Worm (Caenorhabditis elegans) whole organism, early embryonic: ENCODE data around the gene W03D2.9.

ENCODE experiments used
- B0310.2 ChIP-seq: sonication (generic microtip); optimal IDR thresholded peaks from 2 replicates; lab custom pipeline; 2016; ENCODE audit warnings: mild to moderate bottlenecking, missing genetic modification characterization, missing compliant biosample characterization
- F13C5.2 ChIP-seq: sonication (generic microtip); optimal IDR thresholded peaks from 2 replicates; lab custom pipeline; 2017; ENCODE audit warnings: mild to moderate bottlenecking, missing genetic modification characterization, inconsistent platforms, missing compliant biosample characterization
- aly-1 ChIP-seq: sonication (generic microtip); optimal IDR thresholded peaks from 2 replicates; lab custom pipeline; 2016; ENCODE audit warnings: missing genetic modification characterization, missing compliant biosample characterization
- ama-1 ChIP-seq: fragments of 150-350 bp; optimal IDR thresholded peaks from 2 replicates; lab custom pipeline; 2014
- ceh-13 ChIP-seq: fragments of 200-800 bp; sonication (Bioruptor generic); optimal IDR thresholded peaks from 2 replicates; lab custom pipeline; 2018; ENCODE audit warnings: mild to moderate bottlenecking, missing genetic modification characterization, missing compliant biosample characterization
- ceh-36 ChIP-seq: sonication (generic microtip); optimal IDR thresholded peaks from 2 replicates; lab custom pipeline; 2016; ENCODE audit warnings: missing genetic modification characterization, inconsistent platforms, missing compliant biosample characterization
- ets-7 ChIP-seq: sonication (generic microtip); optimal IDR thresholded peaks from 2 replicates; lab custom pipeline; 2016; ENCODE audit warnings: missing genotype, missing genetic modification characterization, missing compliant biosample characterization
- flt-1 ChIP-seq: fragments of 200-800 bp; sonication (Bioruptor generic); IDR thresholded peaks from 2 replicates; pipeline ENCODE4 v1.3.6; 2022; ENCODE audit warnings: missing genetic modification characterization, missing compliant biosample characterization
- hmbx-1 ChIP-seq: sonication (generic microtip); optimal IDR thresholded peaks from 2 replicates; lab custom pipeline; 2016; ENCODE audit warnings: mild to moderate bottlenecking, missing genetic modification characterization, missing compliant biosample characterization
- hmg-4 ChIP-seq: fragments of 200-800 bp; sonication (Bioruptor generic); optimal IDR thresholded peaks from 2 replicates; lab custom pipeline; 2018; ENCODE audit warnings: mild to moderate bottlenecking, missing genetic modification characterization, missing compliant biosample characterization
- hnd-1 ChIP-seq: sonication (generic microtip); optimal IDR thresholded peaks from 2 replicates; lab custom pipeline; 2016; ENCODE audit warnings: missing genetic modification characterization, missing compliant biosample characterization
- pes-1 ChIP-seq: fragments of 200-800 bp; sonication (Bioruptor generic); IDR thresholded peaks from 2 replicates; pipeline ENCODE4 v1.3.6; 2022; ENCODE audit warnings: missing genetic modification reagents, missing genetic modification characterization, missing compliant biosample characterization
- scrt-1 ChIP-seq: fragments of 200-800 bp; sonication (Bioruptor generic); IDR thresholded peaks from 2 replicates; pipeline ENCODE4 v1.3.6; 2022; ENCODE audit warnings: missing genetic modification characterization, missing compliant biosample characterization
- sea-1 ChIP-seq: fragments of 200-800 bp; sonication (Bioruptor generic); conservative IDR thresholded peaks from 2 replicates; pipeline ENCODE4 v1.3.6; 2022; ENCODE audit warnings: missing genetic modification characterization, missing compliant biosample characterization
- tbx-11 ChIP-seq: fragments of 200-800 bp; sonication (Bioruptor generic); IDR thresholded peaks from 2 replicates; pipeline ENCODE4 v1.3.6; 2022; ENCODE audit warnings: missing genetic modification characterization, missing compliant biosample characterization
- tbx-37 ChIP-seq: fragments of 200-800 bp; sonication (Bioruptor generic); conservative IDR thresholded peaks from 2 replicates; pipeline ENCODE4 v1.3.6; 2022; ENCODE audit warnings: missing genetic modification reagents, missing genetic modification characterization, missing compliant biosample characterization
- tra-4 ChIP-seq: sonication (generic microtip); optimal IDR thresholded peaks from 2 replicates; lab custom pipeline; 2017; ENCODE audit warnings: missing genetic modification characterization, missing compliant biosample characterization

Gene W03D2.9

ce11 chrIV:4052274-4052673, 22.2 kb downstream of the W03D2.9 start:
- TF ChIP-seq ceh-36 (tag; lab: Kevin White, UChicago) (no peak), ama-1 (lab: Kevin White, UChicago) (no peak), hmbx-1 (tag; lab: Kevin White, UChicago) (no peak), flt-1 (GFP tag; lab: Robert Waterston, UW) (no peak), pes-1 (GFP tag; lab: Robert Waterston, UW) (no peak)

- TF ChIP-seq pes-1 (GFP tag; lab: Robert Waterston, UW): no peak
- no peak for TF ChIP-seq aly-1 (tag; lab: Kevin White, UChicago)
- TF ChIP-seq sea-1 (GFP tag; lab: Robert Waterston, UW): no peak
- no peak for TF ChIP-seq hmbx-1 (tag; lab: Kevin White, UChicago)
- TF ChIP-seq ceh-36 (tag; lab: Kevin White, UChicago): no peak
- no peak for TF ChIP-seq ets-7 (tag; lab: Kevin White, UChicago)
- no peak for TF ChIP-seq B0310.2 (tag; lab: Kevin White, UChicago)
- no peak for TF ChIP-seq tbx-37
- no peak for TF ChIP-seq scrt-1 (GFP tag; lab: Robert Waterston, UW)
- no peak for TF ChIP-seq ama-1 (lab: Kevin White, UChicago)
- TF ChIP-seq F13C5.2 (tag; lab: Kevin White, UChicago): no peak
- TF ChIP-seq flt-1 (GFP tag; lab: Robert Waterston, UW): no peak
- no peak for TF ChIP-seq hmg-4 (GFP tag; lab: Kevin White, UChicago)
- TF ChIP-seq hnd-1 (tag; lab: Kevin White, UChicago): no peak
- no peak for TF ChIP-seq tbx-11 (GFP tag; lab: Robert Waterston, UW)
- TF ChIP-seq tra-4 (tag; lab: Kevin White, UChicago): no peak
- no peak for TF ChIP-seq ceh-13
Measured at ce11 chrIV:4051539-4051938, 23.0 kb downstream of the W03D2.9 start, which contains the start of gene wrt-5. Gene wrt-5 (minus strand): TSS chrIV:4051639.

ce11 chrIV:4049398-4049998, 25.0 kb downstream of the W03D2.9 start, which contains the start of gene pcn-1:
Gene pcn-1 (minus strand): TSS chrIV:4049448.
- TF ChIP-seq hnd-1 (tag; lab: Kevin White, UChicago): no peak
- TF ChIP-seq flt-1 (GFP tag; lab: Robert Waterston, UW): no peak
- TF ChIP-seq scrt-1 (GFP tag; lab: Robert Waterston, UW): no peak
- TF ChIP-seq sea-1 (GFP tag; lab: Robert Waterston, UW): no peak
- TF ChIP-seq ets-7 (tag; lab: Kevin White, UChicago): no peak
- TF ChIP-seq pes-1 (GFP tag; lab: Robert Waterston, UW): 0 out of 2 replicates have a peak, but pooled peaks have one; percentile 14
- TF ChIP-seq hmg-4 (GFP tag; lab: Kevin White, UChicago): peak; percentile 29
- peak; percentile 49 for TF ChIP-seq F13C5.2 (tag; lab: Kevin White, UChicago)
- TF ChIP-seq ceh-13: no peak

- TF ChIP-seq hnd-1 (tag; lab: Kevin White, UChicago): no peak
- no peak for TF ChIP-seq aly-1 (tag; lab: Kevin White, UChicago)
- TF ChIP-seq ets-7 (tag; lab: Kevin White, UChicago): no peak
- no peak for TF ChIP-seq tra-4 (tag; lab: Kevin White, UChicago)
- no peak for TF ChIP-seq tbx-11 (GFP tag; lab: Robert Waterston, UW)
- TF ChIP-seq B0310.2 (tag; lab: Kevin White, UChicago): no peak
Measured at ce11 chrIV:4047628-4048027, 26.9 kb downstream of the W03D2.9 start.

ce11 chrIV:4042274-4042673, 32.2 kb downstream of the W03D2.9 start, which contains the start of gene cdc-73:
Gene cdc-73 (plus strand): TSS chrIV:4042575.
- TF ChIP-seq tbx-37: peak; percentile 65; the same call in 1 of the 2 replicates
- no peak for TF ChIP-seq F13C5.2 (tag; lab: Kevin White, UChicago)

ce11 chrIV:4041006-4041405, 33.5 kb downstream of the W03D2.9 start:
- TF ChIP-seq sea-1 (GFP tag; lab: Robert Waterston, UW) (no peak), flt-1 (GFP tag; lab: Robert Waterston, UW) (no peak), ceh-36 (tag; lab: Kevin White, UChicago) (no peak), hnd-1 (tag; lab: Kevin White, UChicago) (no peak), scrt-1 (GFP tag; lab: Robert Waterston, UW) (peak; percentile 29; the same call in 1 of the 2 replicates), tra-4 (tag; lab: Kevin White, UChicago) (no peak), aly-1 (tag; lab: Kevin White, UChicago) (no peak), hmg-4 (GFP tag; lab: Kevin White, UChicago) (no peak), hmbx-1 (tag; lab: Kevin White, UChicago) (no peak)

ce11 chrIV:4039984-4040383, 34.5 kb downstream of the W03D2.9 start, which contains the start of gene F35F11.2:
Gene F35F11.2 (plus strand): TSS chrIV:4040284.
- TF ChIP-seq ama-1 (lab: Kevin White, UChicago) (no peak), hmbx-1 (tag; lab: Kevin White, UChicago) (no peak), sea-1 (GFP tag; lab: Robert Waterston, UW) (no peak), ets-7 (tag; lab: Kevin White, UChicago) (no peak), tra-4 (tag; lab: Kevin White, UChicago) (no peak), B0310.2 (tag; lab: Kevin White, UChicago) (no peak)

ce11 chrIV:4034883-4035282, 39.6 kb downstream of the W03D2.9 start, which contains the start of gene hlh-30:
Gene hlh-30 (minus strand): TSS chrIV:4034951.
- TF ChIP-seq ceh-13 (no peak), ceh-36 (tag; lab: Kevin White, UChicago) (no peak), flt-1 (GFP tag; lab: Robert Waterston, UW) (no peak), ets-7 (tag; lab: Kevin White, UChicago) (no peak), B0310.2 (tag; lab: Kevin White, UChicago) (no peak), hmbx-1 (tag; lab: Kevin White, UChicago) (no peak), tra-4 (tag; lab: Kevin White, UChicago) (no peak), aly-1 (tag; lab: Kevin White, UChicago) (no peak), sea-1 (GFP tag; lab: Robert Waterston, UW) (no peak), scrt-1 (GFP tag; lab: Robert Waterston, UW) (no peak), tbx-11 (GFP tag; lab: Robert Waterston, UW) (no peak), hmg-4 (GFP tag; lab: Kevin White, UChicago) (no peak), ama-1 (lab: Kevin White, UChicago) (no peak), tbx-37 (no peak), pes-1 (GFP tag; lab: Robert Waterston, UW) (no peak), F13C5.2 (tag; lab: Kevin White, UChicago) (no peak), hnd-1 (tag; lab: Kevin White, UChicago) (no peak)
